Fruit fly (Drosophila melanogaster) whole organism, embryonic: ENCODE data around the gene CG9886.

Source experiments
- Asciz ChIP-seq: fragments of 200-800 bp; sonication (Bioruptor generic); optimal IDR thresholded peaks from 2 replicates; lab custom pipeline; 2017; ENCODE audit warnings: missing biosample characterization, mild to moderate bottlenecking, missing genetic modification characterization, missing genetic modification reagents
- Blimp-1 ChIP-seq: fragments of 200-800 bp; sonication (Bioruptor generic); optimal IDR thresholded peaks from 3 replicates; lab custom pipeline; 2018; ENCODE audit warnings: missing biosample characterization, missing genetic modification characterization, mild to moderate bottlenecking, moderate library complexity, missing genetic modification reagents
- Bteb2 ChIP-seq: fragments of 200-800 bp; sonication (Bioruptor generic); optimal IDR thresholded peaks from 2 replicates; lab custom pipeline; 2016; ENCODE audit warnings: missing biosample characterization, missing genetic modification characterization
- CG10543 ChIP-seq: fragments of 200-800 bp; sonication (Bioruptor generic); optimal IDR thresholded peaks from 3 replicates; lab custom pipeline; 2017; ENCODE audit warnings: missing biosample characterization, mild to moderate bottlenecking, missing genetic modification characterization, moderate library complexity
- CG10959 ChIP-seq: fragments of 200-800 bp; sonication (Bioruptor generic); IDR thresholded peaks from 2 replicates; pipeline ENCODE4 v1.3.6; 2022; ENCODE audit warnings: missing biosample characterization, missing genetic modification characterization
- CG11696 ChIP-seq: fragments of 200-800 bp; sonication (Bioruptor generic); IDR thresholded peaks from 2 replicates; pipeline ENCODE4 v1.3.6; 2022; ENCODE audit warnings: missing biosample characterization, missing genetic modification characterization
- CG13123 ChIP-seq: fragments of 200-800 bp; sonication (Bioruptor generic); optimal IDR thresholded peaks from 2 replicates; lab custom pipeline; 2016; ENCODE audit warnings: missing biosample characterization, missing genetic modification characterization
- CG14667 ChIP-seq: fragments of 200-800 bp; sonication (Bioruptor generic); IDR thresholded peaks from 2 replicates; pipeline ENCODE4 v1.3.6; 2022; ENCODE audit warnings: missing biosample characterization, missing genetic modification characterization
- CG16779 ChIP-seq: fragments of 200-800 bp; sonication (Bioruptor generic); IDR thresholded peaks from 2 replicates; pipeline ENCODE4 v1.3.6; 2022; ENCODE audit warnings: missing biosample characterization, missing genetic modification characterization
- CG17186 ChIP-seq: fragments of 200-800 bp; sonication (Bioruptor generic); optimal IDR thresholded peaks from 3 replicates; lab custom pipeline; 2017; ENCODE audit warnings: missing biosample characterization, missing genetic modification reagents, missing genetic modification characterization
- CG2129 ChIP-seq: fragments of 200-800 bp; sonication (Bioruptor generic); IDR thresholded peaks from 2 replicates; pipeline ENCODE4 v1.3.6; 2022; ENCODE audit warnings: missing biosample characterization, missing genetic modification characterization; ENCODE audit not compliant: partially characterized antibody
- CG2678 ChIP-seq: fragments of 200-800 bp; sonication (Bioruptor generic); optimal IDR thresholded peaks from 3 replicates; lab custom pipeline; 2019; ENCODE audit warnings: missing biosample characterization, mild to moderate bottlenecking, missing genetic modification characterization, moderate library complexity
- CG31224 ChIP-seq: fragments of 200-800 bp; sonication (Bioruptor generic); IDR thresholded peaks from 2 replicates; pipeline ENCODE4 v1.3.6; 2022; ENCODE audit warnings: missing biosample characterization, missing genetic modification characterization
- CG3407 ChIP-seq: fragments of 200-800 bp; sonication (Bioruptor generic); optimal IDR thresholded peaks from 2 replicates; lab custom pipeline; 2018; ENCODE audit warnings: missing biosample characterization, mild to moderate bottlenecking, missing genetic modification characterization
- CG34376 ChIP-seq: fragments of 200-800 bp; sonication (Bioruptor generic); optimal IDR thresholded peaks from 2 replicates; lab custom pipeline; 2018; ENCODE audit warnings: missing biosample characterization, mild to moderate bottlenecking, missing genetic modification characterization
- CG4404 ChIP-seq: fragments of 200-800 bp; sonication (Bioruptor generic); IDR thresholded peaks from 2 replicates; pipeline ENCODE4 v1.3.6; 2022; ENCODE audit warnings: missing biosample characterization, missing genetic modification characterization
- CG4707 ChIP-seq: fragments of 200-800 bp; sonication (Bioruptor generic); optimal IDR thresholded peaks from 2 replicates; lab custom pipeline; 2018; ENCODE audit warnings: missing biosample characterization, mild to moderate bottlenecking, missing genetic modification characterization, moderate library complexity
- CG6813 ChIP-seq: fragments of 200-800 bp; sonication (Bioruptor generic); optimal IDR thresholded peaks from 2 replicates; lab custom pipeline; 2017; ENCODE audit warnings: missing biosample characterization, missing genetic modification characterization, mild to moderate bottlenecking, moderate library complexity, missing genetic modification reagents
- CG8290 ChIP-seq, 3 experiments: fragments of 200-800 bp; sonication (Bioruptor generic); optimal IDR thresholded peaks; 2 replicates each; lab custom pipeline; 2016 to 2019; ENCODE audit warnings: missing biosample characterization in 3 of 3, missing genetic modification characterization in 3 of 3, mild to moderate bottlenecking in 2 of 3, moderate library complexity in 1 of 3
- CG8478 ChIP-seq: fragments of >200 bp; optimal IDR thresholded peaks from 2 replicates; lab custom pipeline; 2018
- D19A ChIP-seq: fragments of 200-800 bp; optimal IDR thresholded peaks from 3 replicates; lab custom pipeline; 2019; ENCODE audit warnings: missing biosample characterization, mild to moderate bottlenecking, missing genetic modification characterization, moderate library complexity
- Dad ChIP-seq: fragments of 200-800 bp; sonication (Bioruptor generic); optimal IDR thresholded peaks from 3 replicates; lab custom pipeline; 2016; ENCODE audit warnings: missing biosample characterization, missing genetic modification characterization
- Dref ChIP-seq: fragments of 200-800 bp; sonication (Bioruptor generic); IDR thresholded peaks from 2 replicates; pipeline ENCODE4 v1.3.6; 2022; ENCODE audit warnings: missing biosample characterization, missing genetic modification characterization
- Jarid2 ChIP-seq: fragments of 200-800 bp; sonication (Bioruptor generic); optimal IDR thresholded peaks from 3 replicates; lab custom pipeline; 2017; ENCODE audit warnings: mild to moderate bottlenecking, missing biosample characterization, missing genetic modification reagents, missing genetic modification characterization
- MTF-1 ChIP-seq: fragments of 200-800 bp; sonication (Bioruptor generic); optimal IDR thresholded peaks from 2 replicates; lab custom pipeline; 2018; ENCODE audit warnings: missing biosample characterization, mild to moderate bottlenecking, missing genetic modification characterization, borderline replicate concordance
- Meics ChIP-seq: fragments of 200-800 bp; sonication (Bioruptor generic); optimal IDR thresholded peaks from 2 replicates; lab custom pipeline; 2017; ENCODE audit warnings: missing biosample characterization, mild to moderate bottlenecking, missing genetic modification characterization
- Neu2 ChIP-seq: fragments of 200-800 bp; sonication (Bioruptor generic); optimal IDR thresholded peaks from 3 replicates; lab custom pipeline; 2016; ENCODE audit warnings: missing biosample characterization, missing genetic modification characterization, borderline replicate concordance
- Spps ChIP-seq: fragments of 200-800 bp; sonication (Bioruptor generic); optimal IDR thresholded peaks from 2 replicates; lab custom pipeline; 2018; ENCODE audit warnings: missing biosample characterization, mild to moderate bottlenecking, missing genetic modification characterization
- Sry-δ ChIP-seq: fragments of 200-800 bp; sonication (Bioruptor generic); optimal IDR thresholded peaks from 2 replicates; lab custom pipeline; 2016; ENCODE audit warnings: missing biosample characterization, missing genetic modification characterization
- Ssrp ChIP-seq: fragments of 200-800 bp; sonication (Bioruptor generic); optimal IDR thresholded peaks from 2 replicates; lab custom pipeline; 2018; ENCODE audit warnings: missing biosample characterization, mild to moderate bottlenecking, missing genetic modification characterization, moderate library complexity
- ac ChIP-seq: fragments of 200-800 bp; sonication (Bioruptor generic); optimal IDR thresholded peaks from 3 replicates; lab custom pipeline; 2017; ENCODE audit warnings: missing biosample characterization, mild to moderate bottlenecking, missing genetic modification characterization
- az2 ChIP-seq: fragments of 200-800 bp; sonication (Bioruptor generic); optimal IDR thresholded peaks from 3 replicates; lab custom pipeline; 2016; ENCODE audit warnings: missing biosample characterization, missing genetic modification characterization
- crc ChIP-seq: fragments of 200-800 bp; sonication (Bioruptor generic); optimal IDR thresholded peaks from 2 replicates; lab custom pipeline; 2016; ENCODE audit warnings: missing biosample characterization, missing genetic modification characterization
- cwo ChIP-seq: fragments of 200-800 bp; sonication (Bioruptor generic); optimal IDR thresholded peaks from 3 replicates; lab custom pipeline; 2017; ENCODE audit warnings: missing biosample characterization, missing genetic modification characterization, mild to moderate bottlenecking, moderate library complexity, missing genetic modification reagents
- dan ChIP-seq: fragments of 200-800 bp; sonication (Bioruptor generic); IDR thresholded peaks from 2 replicates; pipeline ENCODE4 v1.3.6; 2022; ENCODE audit warnings: missing biosample characterization, missing genetic modification characterization
- danr ChIP-seq: fragments of 200-800 bp; sonication (Bioruptor generic); IDR thresholded peaks from 2 replicates; pipeline ENCODE4 v1.3.6; 2022; ENCODE audit warnings: missing biosample characterization, missing genetic modification characterization
- disco-r ChIP-seq: fragments of 200-800 bp; sonication (Bioruptor generic); optimal IDR thresholded peaks from 2 replicates; lab custom pipeline; 2016; ENCODE audit warnings: missing biosample characterization, missing genetic modification characterization
- fd3F ChIP-seq: fragments of 200-800 bp; sonication (Bioruptor generic); optimal IDR thresholded peaks from 2 replicates; lab custom pipeline; 2018; ENCODE audit warnings: missing biosample characterization, mild to moderate bottlenecking, missing genetic modification characterization, moderate library complexity
- hbn ChIP-seq: fragments of 200-800 bp; sonication (Bioruptor generic); IDR thresholded peaks from 2 replicates; pipeline ENCODE4 v1.3.6; 2022; ENCODE audit warnings: missing biosample characterization, missing genetic modification characterization; ENCODE audit not compliant: partially characterized antibody
- prd ChIP-seq, 3 experiments: fragments of >200 bp in 2 of 3; fragments of 200-800 bp in 1 of 3; sonication (Bioruptor generic) in 1 of 3; optimal IDR thresholded peaks in 2 of 3; IDR thresholded peaks in 1 of 3; 2 replicates in 2 of 3; 3 replicates in 1 of 3; pipeline versions ENCODE4 v1.3.6 to Lab custom; 2017 to 2022; ENCODE audit warnings: missing biosample characterization in 1 of 3, missing genetic modification characterization in 1 of 3
- run ChIP-seq: fragments of 200-800 bp; sonication (Bioruptor generic); optimal IDR thresholded peaks from 3 replicates; lab custom pipeline; 2018; ENCODE audit warnings: missing biosample characterization, mild to moderate bottlenecking, missing genetic modification characterization
- sqz ChIP-seq: fragments of 200-800 bp; sonication (Bioruptor generic); optimal IDR thresholded peaks from 3 replicates; lab custom pipeline; 2018; ENCODE audit warnings: missing biosample characterization, mild to moderate bottlenecking, missing genetic modification characterization
- trem ChIP-seq: fragments of 200-800 bp; optimal IDR thresholded peaks from 3 replicates; lab custom pipeline; 2019; ENCODE audit warnings: missing biosample characterization, mild to moderate bottlenecking, missing genetic modification characterization, moderate library complexity
- trh ChIP-seq: fragments of 200-800 bp; sonication (Bioruptor generic); optimal IDR thresholded peaks from 2 replicates; lab custom pipeline; 2016; ENCODE audit warnings: missing biosample characterization, missing genetic modification characterization
- twi ChIP-seq: fragments of 200-800 bp; optimal IDR thresholded peaks from 2 replicates; lab custom pipeline; 2019; ENCODE audit warnings: missing biosample characterization, mild to moderate bottlenecking, missing genetic modification characterization, moderate library complexity
- unpg ChIP-seq: fragments of 200-800 bp; sonication (Bioruptor generic); optimal IDR thresholded peaks from 3 replicates; lab custom pipeline; 2018; ENCODE audit warnings: missing biosample characterization, mild to moderate bottlenecking, missing genetic modification characterization, moderate library complexity
- zfh2 ChIP-seq: fragments of 200-800 bp; sonication (Bioruptor generic); optimal IDR thresholded peaks from 2 replicates; lab custom pipeline; 2016; ENCODE audit warnings: missing biosample characterization, missing genetic modification characterization

CG9886 gene

DNA sequence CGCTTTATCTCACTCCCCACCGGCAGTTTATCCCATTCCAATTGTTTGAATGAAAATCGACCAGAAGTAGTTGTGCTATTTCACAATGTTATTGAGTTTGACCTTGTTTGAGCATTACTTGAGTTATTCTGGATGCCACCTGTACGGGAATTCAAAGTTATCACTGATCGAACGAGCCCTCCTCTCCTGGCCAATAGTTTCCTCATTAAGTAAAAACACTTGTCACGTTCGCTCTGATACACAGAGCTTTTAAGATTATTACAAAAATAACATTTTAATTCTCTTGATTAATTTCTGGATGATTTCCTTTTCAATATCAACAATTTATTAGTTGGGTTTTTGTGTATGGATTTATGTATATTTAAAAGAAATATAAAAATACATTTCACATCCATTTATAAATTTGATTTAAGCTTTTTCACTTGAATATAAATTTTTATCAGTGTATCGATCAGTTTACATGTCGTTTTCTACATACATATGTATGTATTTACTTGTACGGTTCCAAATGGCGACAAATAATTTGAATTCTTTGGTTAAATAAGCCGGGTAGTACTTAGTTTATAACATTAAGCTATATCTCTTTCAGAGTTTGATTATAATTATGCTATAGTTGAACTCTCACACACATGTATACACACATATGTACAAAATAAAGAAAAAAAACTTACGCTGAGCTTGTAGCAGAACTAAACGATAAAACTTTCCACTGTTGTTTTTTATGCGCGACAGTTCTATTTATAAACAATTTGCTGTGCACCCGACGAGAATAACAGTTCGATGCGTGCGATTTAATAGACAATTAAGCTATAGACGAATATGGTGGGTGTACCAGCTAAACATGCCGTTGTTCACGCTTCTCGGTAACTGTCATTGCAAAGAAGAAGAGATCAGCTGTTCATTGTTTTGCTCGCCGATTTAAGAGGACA, 46.5 kb upstream of the CG9886 start, which contains the start of the genes CG3609 and CG15390 (continued):
- TF ChIP-seq CG17186 (GFP tag; lab: Kevin White, UChicago) (peak; percentile 35), Sry-δ (GFP tag; lab: Kevin White, UChicago) (peak; percentile 66), CG8478 (lab: Kevin White, UChicago) (no peak), crc (peak; percentile 79), CG4404 (GFP tag; lab: Robert Waterston, UW) (peak; percentile 51), CG34376 (GFP tag; lab: Kevin White, UChicago) (peak; percentile 88), Ssrp (tag; lab: Kevin White, UChicago) (peak; percentile 45), CG13123 (GFP tag; lab: Kevin White, UChicago) (peak; percentile 59), CG4707 (peak; percentile 76), run (peak; percentile 16), hbn (GFP tag; lab: Robert Waterston, UW) (peak; percentile 32; the same call in 1 of the 2 replicates), CG10959 (GFP tag; lab: Robert Waterston, UW) (peak; percentile 67; the same call in 1 of the 2 replicates), Jarid2 (no peak), twi (tag; lab: Kevin White, UChicago) (peak; percentile 55), Blimp-1 (GFP tag; lab: Kevin White, UChicago) (peak; percentile 60), trem (tag; lab: Kevin White, UChicago) (peak; percentile 10), CG2678 (peak; percentile 66), trh (GFP tag; lab: Kevin White, UChicago) (peak; percentile 57), CG2129 (GFP tag; lab: Robert Waterston, UW) (no peak), MTF-1 (GFP tag; lab: Kevin White, UChicago) (peak; percentile 69), Dref (GFP tag; lab: Robert Waterston, UW) (peak; percentile 50), az2 (GFP tag; lab: Kevin White, UChicago) (peak; percentile 99), disco-r (peak; percentile 83), CG10543 (GFP tag; lab: Kevin White, UChicago) (peak; percentile 90), unpg (GFP tag; lab: Kevin White, UChicago) (peak; percentile 81), dan (GFP tag; lab: Robert Waterston, UW) (no peak), CG3407 (peak; percentile 41), Meics (GFP tag; lab: Kevin White, UChicago) (peak; percentile 70), Asciz (GFP tag; lab: Kevin White, UChicago) (peak; percentile 29), CG14667 (GFP tag; lab: Robert Waterston, UW) (peak; percentile 65), D19A (tag; lab: Kevin White, UChicago) (peak; percentile 53), prd (optimal IDR thresholded peaks at IDR 0.05; lab: Kevin White, UChicago) (no peak), prd (GFP tag; IDR thresholded peaks at IDR 0.05; lab: Robert Waterston, UW) (peak; percentile 86), CG6813 (GFP tag; lab: Kevin White, UChicago) (peak; percentile 33), CG16779 (GFP tag; lab: Robert Waterston, UW) (peak; percentile 92), danr (no peak), Spps (tag; lab: Kevin White, UChicago) (no peak), Bteb2 (GFP tag; lab: Kevin White, UChicago) (peak; percentile 87), Dad (GFP tag; lab: Kevin White, UChicago) (peak; percentile 85), CG8290 (GFP tag; optimal IDR thresholded peaks at IDR 0.05; lab: Kevin White, UChicago) (peak; percentile 78), CG8290 (tag; optimal IDR thresholded peaks at IDR 0.05; lab: Kevin White, UChicago) (peak; percentile 8 to 99), sqz (GFP tag; lab: Kevin White, UChicago) (peak; percentile 79), ac (GFP tag; lab: Kevin White, UChicago) (no peak), CG11696 (GFP tag; lab: Robert Waterston, UW) (peak; percentile 42; the same call in 1 of the 2 replicates), CG31224 (peak; percentile 70), zfh2 (GFP tag; lab: Kevin White, UChicago) (peak; percentile 94), Neu2 (no peak), cwo (GFP tag; lab: Kevin White, UChicago) (peak; percentile 8), fd3F (GFP tag; lab: Kevin White, UChicago) (peak; percentile 55)
